Worm (Caenorhabditis elegans) whole organism, L3 larva: Measurements from ENCODE around the gene vab-19.

Experiments
- fkh-10 ChIP-seq: sonication (generic microtip); optimal IDR thresholded peaks from 2 replicates; lab custom pipeline; 2017; ENCODE audit warnings: missing biosample characterization, missing genetic modification reagents, missing genetic modification characterization
- nfya-1 ChIP-seq: sonication (generic microtip); optimal IDR thresholded peaks from 2 replicates; lab custom pipeline; 2017; ENCODE audit warnings: missing genetic modification characterization, mild to moderate bottlenecking, missing compliant biosample characterization, antibody characterized with exemption, moderate library complexity; ENCODE audit not compliant: insufficient read depth
- nhr-76 ChIP-seq: fragments of 150-350 bp; sonication (generic microtip); optimal IDR thresholded peaks from 5 replicates; lab custom pipeline; 2014; ENCODE audit warnings: missing biosample characterization, missing genetic modification characterization
- tbx-2 ChIP-seq: sonication (generic microtip); optimal IDR thresholded peaks from 2 replicates; lab custom pipeline; 2016; ENCODE audit warnings: mild to moderate bottlenecking, missing genetic modification characterization, missing compliant biosample characterization

- no peak for TF ChIP-seq nhr-76
- TF ChIP-seq nfya-1 (tag; lab: Kevin White, UChicago): no peak
- no peak for TF ChIP-seq tbx-2
- TF ChIP-seq fkh-10 (GFP tag; lab: Kevin White, UChicago): no peak
Measured at ce11 chrII:2478543-2478942, 35.5 kb downstream of the vab-19 start, which contains the start of gene mnat-1.
